Worm (Caenorhabditis elegans) whole organism, late embryonic: ENCODE results near the gene nmr-2.

Experiments
- C08G9.2 ChIP-seq: sonication (generic microtip); optimal IDR thresholded peaks from 2 replicates; lab custom pipeline; 2016; ENCODE audit warnings: mild to moderate bottlenecking, missing genetic modification characterization, moderate library complexity, missing compliant biosample characterization
- C38D4.7 ChIP-seq: fragments of 200-800 bp; sonication (Bioruptor generic); optimal IDR thresholded peaks from 2 replicates; lab custom pipeline; 2018; ENCODE audit warnings: mild to moderate bottlenecking, missing genetic modification characterization, moderate library complexity, missing compliant biosample characterization
- K02D7.2 ChIP-seq: sonication (generic microtip); optimal IDR thresholded peaks from 2 replicates; lab custom pipeline; 2017; ENCODE audit warnings: mild to moderate bottlenecking, missing genetic modification characterization, missing compliant biosample characterization
- ahr-1 ChIP-seq: sonication (generic microtip); optimal IDR thresholded peaks from 2 replicates; lab custom pipeline; 2016; ENCODE audit warnings: missing genetic modification characterization, missing compliant biosample characterization
- ama-1 ChIP-seq: fragments of 150-350 bp; optimal IDR thresholded peaks from 2 replicates; lab custom pipeline; 2014
- ceh-18 ChIP-seq: sonication (generic microtip); optimal IDR thresholded peaks from 2 replicates; lab custom pipeline; 2016; ENCODE audit warnings: missing genetic modification characterization, missing compliant biosample characterization
- ceh-22 ChIP-seq: sonication (generic microtip); optimal IDR thresholded peaks from 2 replicates; lab custom pipeline; 2017; ENCODE audit warnings: missing biosample characterization, missing genetic modification characterization
- ceh-30 ChIP-seq: fragments of 150-350 bp; optimal IDR thresholded peaks from 2 replicates; lab custom pipeline; 2014; ENCODE audit warnings: missing biosample characterization, missing genetic modification characterization
- ceh-31 ChIP-seq: sonication (generic microtip); optimal IDR thresholded peaks from 2 replicates; lab custom pipeline; 2016; ENCODE audit warnings: missing genetic modification characterization, missing compliant biosample characterization
- ceh-45 ChIP-seq: fragments of 200-800 bp; sonication (Bioruptor generic); IDR thresholded peaks from 2 replicates; pipeline ENCODE4 v1.3.6; 2022; ENCODE audit warnings: missing genetic modification reagents, missing genetic modification characterization, missing compliant biosample characterization
- ceh-9 ChIP-seq: sonication (generic microtip); optimal IDR thresholded peaks from 2 replicates; lab custom pipeline; 2016; ENCODE audit warnings: mild to moderate bottlenecking, missing genetic modification characterization, inconsistent platforms, missing compliant biosample characterization
- che-1 ChIP-seq: sonication (generic microtip); optimal IDR thresholded peaks from 2 replicates; lab custom pipeline; 2016; ENCODE audit warnings: mild to moderate bottlenecking, missing genetic modification characterization, missing compliant biosample characterization
- dve-1 ChIP-seq: sonication (generic microtip); optimal IDR thresholded peaks from 2 replicates; lab custom pipeline; 2017; ENCODE audit warnings: antibody characterized with exemption, mild to moderate bottlenecking, missing genetic modification characterization, missing compliant biosample characterization
- elt-2 ChIP-seq: sonication (generic microtip); optimal IDR thresholded peaks from 2 replicates; lab custom pipeline; 2016; ENCODE audit warnings: missing genetic modification reagents, missing genetic modification characterization, missing compliant biosample characterization
- elt-4 ChIP-seq: sonication (generic microtip); optimal IDR thresholded peaks from 2 replicates; lab custom pipeline; 2016; ENCODE audit warnings: missing genetic modification characterization, missing compliant biosample characterization
- ets-4 ChIP-seq: sonication (generic microtip); optimal IDR thresholded peaks from 2 replicates; lab custom pipeline; 2016; ENCODE audit warnings: missing genetic modification characterization, missing compliant biosample characterization
- fax-1 ChIP-seq: sonication (generic microtip); optimal IDR thresholded peaks from 2 replicates; lab custom pipeline; 2016; ENCODE audit warnings: missing genotype, missing genetic modification characterization, missing compliant biosample characterization
- fkh-10 ChIP-seq: fragments of 150-350 bp; optimal IDR thresholded peaks from 2 replicates; lab custom pipeline; 2014; ENCODE audit warnings: missing biosample characterization, missing genetic modification reagents, missing genetic modification characterization
- hlh-15 ChIP-seq: sonication (generic microtip); optimal IDR thresholded peaks from 2 replicates; lab custom pipeline; 2016; ENCODE audit warnings: missing genetic modification characterization, missing compliant biosample characterization
- hlh-30 ChIP-seq: sonication (generic microtip); optimal IDR thresholded peaks from 2 replicates; lab custom pipeline; 2017; ENCODE audit warnings: antibody characterized with exemption, missing genetic modification characterization, missing compliant biosample characterization; ENCODE audit not compliant: insufficient read depth
- hlh-6 ChIP-seq: sonication (generic microtip); optimal IDR thresholded peaks from 2 replicates; lab custom pipeline; 2016; ENCODE audit warnings: missing genotype, missing genetic modification characterization, missing compliant biosample characterization
- lim-6 ChIP-seq: sonication (generic microtip); optimal IDR thresholded peaks from 2 replicates; lab custom pipeline; 2016; ENCODE audit warnings: missing genetic modification characterization, missing compliant biosample characterization
- lin-11 ChIP-seq: fragments of 200-800 bp; sonication (Bioruptor generic); optimal IDR thresholded peaks from 2 replicates; lab custom pipeline; 2018; ENCODE audit warnings: mild to moderate bottlenecking, missing genetic modification characterization, missing compliant biosample characterization
- mec-3 ChIP-seq: sonication (generic microtip); optimal IDR thresholded peaks from 2 replicates; lab custom pipeline; 2016; ENCODE audit warnings: borderline replicate concordance, missing genetic modification characterization, missing compliant biosample characterization
- nfya-1 ChIP-seq: sonication (generic microtip); optimal IDR thresholded peaks from 2 replicates; lab custom pipeline; 2017; ENCODE audit warnings: missing genetic modification characterization, mild to moderate bottlenecking, missing compliant biosample characterization, antibody characterized with exemption, moderate library complexity
- nhr-232 ChIP-seq: sonication (generic microtip); optimal IDR thresholded peaks from 2 replicates; lab custom pipeline; 2016; ENCODE audit warnings: missing genetic modification characterization, missing compliant biosample characterization
- npax-4 ChIP-seq: sonication (generic microtip); optimal IDR thresholded peaks from 2 replicates; lab custom pipeline; 2016; ENCODE audit warnings: missing genetic modification characterization, missing compliant biosample characterization
- pat-9 ChIP-seq: fragments of 200-800 bp; sonication (Bioruptor generic); optimal IDR thresholded peaks from 2 replicates; lab custom pipeline; 2018; ENCODE audit warnings: mild to moderate bottlenecking, missing genetic modification characterization, moderate library complexity, missing compliant biosample characterization
- pax-1 ChIP-seq: fragments of 150-350 bp; optimal IDR thresholded peaks from 2 replicates; lab custom pipeline; 2014; ENCODE audit warnings: missing biosample characterization, missing genetic modification characterization
- pha-4 ChIP-seq: fragments of 150-350 bp; optimal IDR thresholded peaks from 2 replicates; lab custom pipeline; 2018; ENCODE audit warnings: missing biosample characterization, missing genetic modification reagents, missing genetic modification characterization
- pros-1 ChIP-seq: fragments of 150-350 bp; optimal IDR thresholded peaks from 2 replicates; lab custom pipeline; 2014; ENCODE audit warnings: missing biosample characterization, missing genetic modification reagents, missing genetic modification characterization
- ref-2 ChIP-seq: sonication (generic microtip); optimal IDR thresholded peaks from 2 replicates; lab custom pipeline; 2016; ENCODE audit warnings: missing genetic modification characterization, missing compliant biosample characterization
- rnt-1 ChIP-seq: sonication (generic microtip); optimal IDR thresholded peaks from 2 replicates; lab custom pipeline; 2016; ENCODE audit warnings: missing genetic modification characterization, missing compliant biosample characterization
- sox-2 ChIP-seq: fragments of 200-800 bp; sonication (Bioruptor generic); IDR thresholded peaks from 2 replicates; pipeline ENCODE4 v1.3.6; 2022; ENCODE audit warnings: missing genetic modification reagents, missing genetic modification characterization, missing compliant biosample characterization
- sox-4 ChIP-seq: sonication (generic microtip); optimal IDR thresholded peaks from 2 replicates; lab custom pipeline; 2017; ENCODE audit warnings: mild to moderate bottlenecking, missing genetic modification characterization, inconsistent platforms, missing compliant biosample characterization
- tbx-2 ChIP-seq: sonication (generic microtip); optimal IDR thresholded peaks from 2 replicates; lab custom pipeline; 2016; ENCODE audit warnings: missing genetic modification characterization, missing compliant biosample characterization
- tbx-7 ChIP-seq: sonication (generic microtip); optimal IDR thresholded peaks from 2 replicates; lab custom pipeline; 2016; ENCODE audit warnings: missing genotype, missing genetic modification characterization, missing compliant biosample characterization
- unc-55 ChIP-seq: sonication (generic microtip); optimal IDR thresholded peaks from 2 replicates; lab custom pipeline; 2017; ENCODE audit warnings: missing biosample characterization, missing genetic modification reagents, missing genetic modification characterization
- zip-5 ChIP-seq: sonication (generic microtip); optimal IDR thresholded peaks from 2 replicates; lab custom pipeline; 2016; ENCODE audit warnings: missing genetic modification characterization, missing compliant biosample characterization

Gene nmr-2

ce11 chrV:15057724-15058123, 46.3 kb upstream of the nmr-2 start:
- TF ChIP-seq C08G9.2 (tag; lab: Kevin White, UChicago) (no peak), tbx-7 (tag; lab: Kevin White, UChicago) (no peak), pros-1 (tag; lab: Kevin White, UChicago) (no peak), npax-4 (tag; lab: Kevin White, UChicago) (no peak), elt-4 (no peak), dve-1 (tag; lab: Kevin White, UChicago) (no peak), ceh-18 (tag; lab: Kevin White, UChicago) (no peak), fkh-10 (GFP tag; lab: Kevin White, UChicago) (no peak), C38D4.7 (GFP tag; lab: Kevin White, UChicago) (no peak), hlh-15 (tag; lab: Kevin White, UChicago) (no peak), ceh-30 (no peak)

ce11 chrV:15056346-15056839, 44.9 kb upstream of the nmr-2 start:
- TF ChIP-seq ceh-22 (tag; lab: Kevin White, UChicago) (no peak), hlh-30 (tag; lab: Kevin White, UChicago) (no peak), hlh-15 (tag; lab: Kevin White, UChicago) (no peak), nfya-1 (tag; lab: Kevin White, UChicago) (no peak), pha-4 (tag; lab: Kevin White, UChicago) (no peak), zip-5 (no peak), ceh-45 (GFP tag; lab: Robert Waterston, UW) (no peak), ceh-30 (no peak), che-1 (tag; lab: Kevin White, UChicago) (no peak), sox-2 (no peak), lin-11 (no peak), fax-1 (tag; lab: Kevin White, UChicago) (no peak), rnt-1 (tag; lab: Kevin White, UChicago) (no peak), hlh-6 (tag; lab: Kevin White, UChicago) (no peak), C38D4.7 (GFP tag; lab: Kevin White, UChicago) (no peak), elt-4 (no peak), mec-3 (no peak), ahr-1 (tag; lab: Kevin White, UChicago) (no peak), ref-2 (tag; lab: Kevin White, UChicago) (no peak)

- TF ChIP-seq ahr-1 (tag; lab: Kevin White, UChicago) (no peak), ceh-31 (tag; lab: Kevin White, UChicago) (no peak), ama-1 (no peak), C08G9.2 (tag; lab: Kevin White, UChicago) (no peak), ceh-18 (tag; lab: Kevin White, UChicago) (no peak), pax-1 (tag; lab: Kevin White, UChicago) (no peak), ceh-9 (tag; lab: Kevin White, UChicago) (no peak), dve-1 (tag; lab: Kevin White, UChicago) (no peak), hlh-15 (tag; lab: Kevin White, UChicago) (no peak), pat-9 (tag; lab: Kevin White, UChicago) (no peak), tbx-2 (tag; lab: Kevin White, UChicago) (no peak), hlh-30 (tag; lab: Kevin White, UChicago) (no peak)
- TF ChIP-seq, all 69 proteins: peak for 0
These were observed 44.4 kb upstream of the nmr-2 start, which contains the start of gene C25D7.16 for ce11 chrV:15055873-15056272. C25D7.16 (plus strand) TSS chrV:15056173.

- TF ChIP-seq sox-2 (no peak), elt-4 (no peak), tbx-2 (tag; lab: Kevin White, UChicago) (no peak), unc-55 (GFP tag; lab: Kevin White, UChicago) (no peak), ama-1 (no peak), ref-2 (tag; lab: Kevin White, UChicago) (no peak), sox-4 (tag; lab: Kevin White, UChicago) (no peak), ets-4 (tag; lab: Kevin White, UChicago) (no peak), K02D7.2 (tag; lab: Kevin White, UChicago) (no peak), nhr-232 (no peak), ceh-30 (no peak), elt-2 (tag; lab: Kevin White, UChicago) (no peak), lim-6 (no peak), tbx-7 (tag; lab: Kevin White, UChicago) (no peak)
These were observed 43.3 kb upstream of the nmr-2 start for ce11 chrV:15054733-15055132.
